Worm (Caenorhabditis elegans) whole organism, L4 larva: ENCODE data around the gene R144.10.

ENCODE experiments used
- mdl-1 ChIP-seq, 2 experiments: fragments of 150-350 bp in 1 of 2; sonication (generic microtip) in 1 of 2; optimal IDR thresholded peaks; 2 replicates each; lab custom pipeline; 2014 to 2017; ENCODE audit warnings: missing biosample characterization in 2 of 2, missing genetic modification characterization in 2 of 2
- mep-1 ChIP-seq: fragments of 150-350 bp; sonication (generic microtip); optimal IDR thresholded peaks from 3 replicates; lab custom pipeline; 2014; ENCODE audit warnings: missing biosample characterization, missing genetic modification characterization
- pqm-1 ChIP-seq: sonication (generic microtip); optimal IDR thresholded peaks from 2 replicates; lab custom pipeline; 2017; ENCODE audit warnings: missing biosample characterization, missing genetic modification characterization

DNA sequence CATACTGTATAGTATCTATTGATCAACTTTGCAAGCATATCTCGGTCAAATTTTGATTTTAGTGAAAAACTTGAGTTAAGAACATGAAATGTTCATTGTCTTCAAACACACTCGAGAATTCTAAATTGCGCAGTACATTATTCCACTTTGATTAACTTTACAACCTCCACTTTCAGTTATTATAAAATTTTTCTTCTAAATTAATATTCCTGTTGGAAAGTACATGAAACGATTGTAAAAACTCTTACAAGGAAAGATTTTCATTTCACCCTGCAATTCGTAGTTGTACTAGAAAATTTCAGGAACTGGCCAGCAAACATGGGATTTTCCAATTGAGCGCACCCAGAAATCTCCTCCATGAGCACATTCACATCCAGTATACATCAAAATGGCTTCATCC is 42.6 kb upstream of the R144.10 start, which contains the start of gene C45G9.14:
- TF ChIP-seq pqm-1 (no peak), mdl-1 (tag; optimal IDR thresholded peaks at IDR 0.05; lab: Kevin White, UChicago) (no peak), mep-1 (no peak)
